Worm (Caenorhabditis elegans) whole organism, early embryonic: Measurements from ENCODE around the gene acp-2.

Experiments used
- ama-1 ChIP-seq: fragments of 150-350 bp; optimal IDR thresholded peaks from 2 replicates; lab custom pipeline; 2014
- ceh-36 ChIP-seq: sonication (generic microtip); optimal IDR thresholded peaks from 2 replicates; lab custom pipeline; 2016; ENCODE audit warnings: missing genetic modification characterization, inconsistent platforms, missing compliant biosample characterization
- ets-7 ChIP-seq: sonication (generic microtip); optimal IDR thresholded peaks from 2 replicates; lab custom pipeline; 2016; ENCODE audit warnings: missing genotype, missing genetic modification characterization, missing compliant biosample characterization
- flt-1 ChIP-seq: fragments of 200-800 bp; sonication (Bioruptor generic); IDR thresholded peaks from 2 replicates; pipeline ENCODE4 v1.3.6; 2022; ENCODE audit warnings: missing genetic modification characterization, missing compliant biosample characterization
- pes-1 ChIP-seq: fragments of 200-800 bp; sonication (Bioruptor generic); IDR thresholded peaks from 2 replicates; pipeline ENCODE4 v1.3.6; 2022; ENCODE audit warnings: missing genetic modification reagents, missing genetic modification characterization, missing compliant biosample characterization
- scrt-1 ChIP-seq: fragments of 200-800 bp; sonication (Bioruptor generic); IDR thresholded peaks from 2 replicates; pipeline ENCODE4 v1.3.6; 2022; ENCODE audit warnings: missing genetic modification characterization, missing compliant biosample characterization
- tbx-11 ChIP-seq: fragments of 200-800 bp; sonication (Bioruptor generic); IDR thresholded peaks from 2 replicates; pipeline ENCODE4 v1.3.6; 2022; ENCODE audit warnings: missing genetic modification characterization, missing compliant biosample characterization

DNA sequence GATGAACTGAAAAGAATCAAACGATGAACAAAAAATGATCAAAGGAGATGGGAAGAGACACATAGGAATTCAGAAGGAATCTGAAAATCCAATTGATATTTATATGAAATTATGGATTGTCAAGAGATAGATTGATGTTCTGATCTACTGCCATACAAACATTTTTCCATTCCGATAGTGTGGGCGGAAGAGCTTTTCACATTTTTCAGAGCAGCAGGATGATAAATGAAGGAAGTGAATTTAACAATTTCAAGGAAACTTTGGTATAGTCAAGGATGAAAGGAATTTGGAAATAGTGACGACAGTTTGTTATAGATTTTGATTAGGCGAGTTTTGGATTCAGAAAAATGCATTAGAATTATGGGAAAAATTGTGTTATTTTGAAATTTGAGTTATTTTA is 26.6 kb downstream of the acp-2 start, which contains the start of gene ubc-24:
- TF ChIP-seq scrt-1 (GFP tag; lab: Robert Waterston, UW) (no peak), ama-1 (lab: Kevin White, UChicago) (no peak), ceh-36 (tag; lab: Kevin White, UChicago) (no peak), tbx-11 (GFP tag; lab: Robert Waterston, UW) (no peak), flt-1 (GFP tag; lab: Robert Waterston, UW) (no peak), ets-7 (tag; lab: Kevin White, UChicago) (no peak), pes-1 (GFP tag; lab: Robert Waterston, UW) (no peak)
